Worm (Caenorhabditis elegans) whole organism, young adult: ENCODE results near the gene K03B8.8.

Source experiments
- ceh-58 ChIP-seq: fragments of 200-800 bp; sonication (Bioruptor generic); IDR thresholded peaks from 2 replicates; pipeline ENCODE4 v1.3.6; 2022; ENCODE audit warnings: missing genetic modification characterization, missing compliant biosample characterization
- let-607 ChIP-seq, 2 experiments: fragments of 200-800 bp in 1 of 2; sonication (Bioruptor generic) in 1 of 2; sonication (generic microtip) in 1 of 2; optimal IDR thresholded peaks; 2 replicates each; lab custom pipeline; 2016 to 2018; ENCODE audit warnings: mild to moderate bottlenecking in 2 of 2, missing compliant biosample characterization in 2 of 2, missing genetic modification characterization in 2 of 2, moderate library complexity in 2 of 2, missing genotype in 1 of 2
- pha-4 ChIP-seq: fragments of 150-350 bp; sonication (generic microtip); optimal IDR thresholded peaks from 2 replicates; lab custom pipeline; 2014; ENCODE audit warnings: missing biosample characterization, missing genetic modification reagents, missing genetic modification characterization
- snpc-4 ChIP-seq, 5 experiments: fragments of 150-350 bp in 1 of 5; sonication (generic microtip) in 4 of 5; optimal IDR thresholded peaks; 2 replicates each; lab custom pipeline; 2014 to 2018; ENCODE audit warnings: missing genetic modification characterization in 5 of 5, missing biosample characterization in 3 of 5, antibody characterized with exemption in 2 of 5, mild to moderate bottlenecking in 2 of 5, missing compliant biosample characterization in 2 of 5, missing genotype in 2 of 5, moderate library complexity in 2 of 5, missing genetic modification reagents in 1 of 5

- TF ChIP-seq ceh-58 (GFP tag; lab: Robert Waterston, UW) = no peak
- no peak for TF ChIP-seq snpc-4 (GFP tag; optimal IDR thresholded peaks at IDR 0.05; lab: Kevin White, UChicago)
- TF ChIP-seq snpc-4 (tag; optimal IDR thresholded peaks at IDR 0.05; lab: Kevin White, UChicago) = no peak
- no peak for TF ChIP-seq let-607 (tag; optimal IDR thresholded peaks at IDR 0.05; lab: Kevin White, UChicago)
- TF ChIP-seq pha-4 (tag; lab: Kevin White, UChicago) = no peak
These were observed 12.2 kb downstream of the K03B8.8 start, which contains the start of gene nas-17 for ce11 chrV:11398616-11399015.
